Worm (Caenorhabditis elegans) whole organism, midembryonic: ENCODE data around the gene pigm-1.
A peak's percentile ranks its signal among the peaks of the same experiment; 100 is the strongest.

ENCODE experiments used
- T22C8.4 ChIP-seq: fragments of 200-800 bp; sonication (Bioruptor generic); IDR thresholded peaks from 2 replicates; pipeline ENCODE4 v1.3.6; 2022; ENCODE audit warnings: missing genetic modification characterization, missing compliant biosample characterization
- cog-1 ChIP-seq: sonication (generic microtip); optimal IDR thresholded peaks from 2 replicates; lab custom pipeline; 2016; ENCODE audit warnings: missing genetic modification characterization, missing compliant biosample characterization
- flt-1 ChIP-seq: fragments of 200-800 bp; sonication (Bioruptor generic); IDR thresholded peaks from 2 replicates; pipeline ENCODE4 v1.3.6; 2022; ENCODE audit warnings: missing genetic modification characterization, missing compliant biosample characterization
- klf-2 ChIP-seq: fragments of 200-800 bp; sonication (Bioruptor generic); conservative IDR thresholded peaks from 2 replicates; pipeline ENCODE4 v1.3.6; 2022; ENCODE audit warnings: missing genetic modification reagents, missing genetic modification characterization, missing compliant biosample characterization
- med-1 ChIP-seq: sonication (generic microtip); optimal IDR thresholded peaks from 2 replicates; lab custom pipeline; 2017; ENCODE audit warnings: missing genetic modification characterization, mild to moderate bottlenecking, missing compliant biosample characterization, antibody characterized with exemption, missing genetic modification reagents; ENCODE audit not compliant: insufficient read depth
- ref-1 ChIP-seq: fragments of 200-800 bp; sonication (Bioruptor generic); conservative IDR thresholded peaks from 2 replicates; pipeline ENCODE4 v1.3.6; 2022; ENCODE audit warnings: missing genetic modification reagents, missing genetic modification characterization, missing compliant biosample characterization
- ztf-23 ChIP-seq: fragments of 200-800 bp; sonication (Bioruptor generic); IDR thresholded peaks from 2 replicates; pipeline ENCODE4 v1.3.6; 2022; ENCODE audit warnings: missing genetic modification reagents, missing genetic modification characterization, missing compliant biosample characterization
- ztf-29 ChIP-seq: fragments of 200-800 bp; sonication (Bioruptor generic); IDR thresholded peaks from 2 replicates; pipeline ENCODE4 v1.3.6; 2022; ENCODE audit warnings: missing genetic modification reagents, missing genetic modification characterization, missing compliant biosample characterization

DNA sequence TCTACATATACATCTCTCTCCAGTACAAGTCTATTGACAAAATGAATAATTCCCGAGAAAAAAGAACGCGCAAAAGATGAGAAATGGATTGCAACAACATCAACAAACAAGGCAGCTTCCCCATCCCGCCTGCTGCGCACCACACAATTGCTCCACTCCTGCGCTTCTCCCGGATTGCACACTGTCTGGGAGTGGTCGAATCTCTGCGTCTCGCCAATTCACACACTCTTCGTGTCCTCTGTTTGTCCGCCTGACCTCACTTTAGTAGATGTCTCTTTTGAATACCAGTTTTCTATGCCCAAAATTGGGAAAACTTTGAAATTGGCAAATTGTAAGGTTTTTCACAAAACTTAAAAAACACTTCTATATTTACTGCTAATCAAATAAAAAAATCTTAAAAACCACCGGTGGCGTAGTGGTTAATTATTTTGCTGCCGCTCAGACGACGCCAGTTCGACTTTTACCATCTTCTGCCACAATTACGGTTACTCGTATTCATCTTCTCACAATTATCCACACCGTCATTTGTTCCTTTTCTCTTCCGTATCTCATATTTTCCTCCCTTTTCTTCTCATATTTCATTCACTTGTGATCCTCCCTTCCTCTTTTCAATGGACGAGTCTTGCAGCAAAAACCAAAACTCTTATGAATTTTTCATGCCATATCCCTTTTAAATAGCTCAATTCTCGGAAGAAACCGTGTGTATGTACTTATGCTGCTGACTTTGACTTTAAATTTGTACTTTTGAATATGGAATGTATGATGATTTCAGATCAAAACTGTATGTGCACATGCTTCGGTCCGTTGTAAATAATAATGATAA, 42.4 kb upstream of the pigm-1 start, which contains the start of gene rsf-1:
- TF ChIP-seq ref-1 (GFP tag; lab: Robert Waterston, UW) (no peak), T22C8.4 (GFP tag; lab: Robert Waterston, UW) (no peak), med-1 (no peak), flt-1 (no peak), klf-2 (GFP tag; lab: Robert Waterston, UW) (no peak), cog-1 (tag; lab: Kevin White, UChicago) (peak; percentile 44), ztf-23 (GFP tag; lab: Robert Waterston, UW) (no peak), ztf-29 (GFP tag; lab: Robert Waterston, UW) (no peak)
